Worm (Caenorhabditis elegans) whole organism, L4/young adult: ENCODE measurements around the gene C56C10.9.

ENCODE experiments used
- W03F9.2 ChIP-seq: fragments of 150-350 bp; optimal IDR thresholded peaks from 2 replicates; lab custom pipeline; 2014; ENCODE audit warnings: missing biosample characterization, missing genetic modification characterization
- him-1 ChIP-seq: sonication (generic microtip); optimal IDR thresholded peaks from 2 replicates; lab custom pipeline; 2016; ENCODE audit warnings: missing genotype, missing genetic modification reagents, missing genetic modification characterization, missing compliant biosample characterization

DNA sequence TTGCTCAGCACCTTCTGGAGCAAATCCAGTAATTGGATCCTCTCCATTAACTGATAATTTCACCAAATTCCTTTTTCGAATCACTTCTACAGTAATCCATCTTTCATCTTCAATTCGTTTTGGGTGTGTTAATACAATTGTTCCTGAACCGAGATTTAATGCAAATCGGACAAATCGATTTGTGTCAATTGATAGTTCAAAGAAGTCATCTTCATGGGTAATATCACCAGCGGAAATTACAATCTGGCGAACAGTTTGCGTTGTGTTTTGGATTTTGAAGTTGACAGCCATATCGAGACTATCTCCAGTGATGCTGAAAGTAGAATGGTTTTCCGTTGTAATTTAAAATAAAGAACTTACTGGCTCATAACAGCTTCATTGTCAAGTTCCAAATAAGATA lies 45.7 kb upstream of the C56C10.9 start:
- TF ChIP-seq W03F9.2 (tag; lab: Kevin White, UChicago) (no peak), him-1 (tag; lab: Kevin White, UChicago) (no peak)
